Fruit fly (Drosophila melanogaster) whole organism, embryonic: ENCODE measurements around the gene Wee1.

Source experiments
- Bdp1 ChIP-seq: fragments of 200-800 bp; sonication (Bioruptor generic); optimal IDR thresholded peaks from 3 replicates; lab custom pipeline; 2016; ENCODE audit warnings: missing biosample characterization, missing genetic modification characterization
- CG11398 ChIP-seq: fragments of 200-800 bp; sonication (Bioruptor generic); optimal IDR thresholded peaks from 2 replicates; lab custom pipeline; 2016; ENCODE audit warnings: missing biosample characterization, missing genetic modification characterization
- CG12942 ChIP-seq: fragments of 200-800 bp; sonication (Bioruptor generic); optimal IDR thresholded peaks from 3 replicates; lab custom pipeline; 2016; ENCODE audit warnings: missing biosample characterization, missing genetic modification characterization
- CG15269 ChIP-seq: fragments of 200-800 bp; sonication (Bioruptor generic); optimal IDR thresholded peaks from 2 replicates; lab custom pipeline; 2018; ENCODE audit warnings: missing biosample characterization, mild to moderate bottlenecking, missing genetic modification characterization, moderate library complexity
- CG34376 ChIP-seq: fragments of 200-800 bp; sonication (Bioruptor generic); optimal IDR thresholded peaks from 2 replicates; lab custom pipeline; 2018; ENCODE audit warnings: missing biosample characterization, mild to moderate bottlenecking, missing genetic modification characterization
- CG4328 ChIP-seq: fragments of 200-800 bp; sonication (Bioruptor generic); optimal IDR thresholded peaks from 3 replicates; lab custom pipeline; 2017; ENCODE audit warnings: missing biosample characterization, missing genetic modification reagents, missing genetic modification characterization
- CG6791 ChIP-seq: fragments of 200-800 bp; sonication (Bioruptor generic); IDR thresholded peaks from 3 replicates; pipeline ENCODE4 v1.3.6; 2022; ENCODE audit warnings: missing biosample characterization, missing genetic modification characterization; ENCODE audit not compliant: partially characterized antibody
- CG9932 ChIP-seq: fragments of 200-800 bp; sonication (Bioruptor generic); IDR thresholded peaks from 2 replicates; pipeline ENCODE4 v1.3.6; 2022; ENCODE audit warnings: missing biosample characterization, missing genetic modification characterization
- CHES-1-like ChIP-seq: fragments of 200-800 bp; sonication (Bioruptor generic); optimal IDR thresholded peaks from 2 replicates; lab custom pipeline; 2016; ENCODE audit warnings: missing biosample characterization, missing genetic modification characterization
- Chrac-16 ChIP-seq: fragments of 200-800 bp; sonication (Bioruptor generic); optimal IDR thresholded peaks from 3 replicates; lab custom pipeline; 2016; ENCODE audit warnings: missing biosample characterization, missing genetic modification characterization
- CrebB ChIP-seq: fragments of 200-800 bp; sonication (Bioruptor generic); optimal IDR thresholded peaks from 3 replicates; lab custom pipeline; 2018; ENCODE audit warnings: missing biosample characterization, mild to moderate bottlenecking, missing genetic modification characterization
- Deaf1 ChIP-seq: fragments of 200-800 bp; optimal IDR thresholded peaks from 3 replicates; lab custom pipeline; 2019; ENCODE audit warnings: missing biosample characterization, mild to moderate bottlenecking, missing genetic modification characterization, moderate library complexity
- HmgZ ChIP-seq: fragments of 200-800 bp; sonication (Bioruptor generic); optimal IDR thresholded peaks from 2 replicates; lab custom pipeline; 2018; ENCODE audit warnings: missing biosample characterization, mild to moderate bottlenecking, missing genetic modification characterization
- Hr78 ChIP-seq, 2 experiments: fragments of 200-800 bp in 1 of 2; fragments of >200 bp in 1 of 2; sonication (Bioruptor generic) in 1 of 2; optimal IDR thresholded peaks; 2 replicates each; lab custom pipeline; 2017 to 2019; ENCODE audit warnings: missing biosample characterization in 2 of 2, missing genetic modification characterization in 2 of 2, mild to moderate bottlenecking in 1 of 2, moderate library complexity in 1 of 2
- Med ChIP-seq: fragments of 200-800 bp; sonication (Bioruptor generic); peaks from one replicate; lab custom pipeline; 2016; ENCODE audit warnings: missing biosample characterization, missing genetic modification characterization, mild to moderate bottlenecking, inconsistent platforms, moderate library complexity
- Mrtf ChIP-seq: fragments of 200-800 bp; sonication (Bioruptor generic); IDR thresholded peaks from 3 replicates; pipeline ENCODE4 v1.3.6; 2022; ENCODE audit warnings: missing biosample characterization, missing genetic modification characterization
- Pdp1 ChIP-seq, 2 experiments: fragments of 200-800 bp; sonication (Bioruptor generic); optimal IDR thresholded peaks; 3 replicates each; lab custom pipeline; 2016; ENCODE audit warnings: missing biosample characterization in 2 of 2, missing genetic modification characterization in 2 of 2, mild to moderate bottlenecking in 1 of 2, moderate library complexity in 1 of 2
- Rfx ChIP-seq: fragments of 200-800 bp; sonication (Bioruptor generic); IDR thresholded peaks from 2 replicates; pipeline ENCODE4 v1.3.6; 2022; ENCODE audit warnings: missing biosample characterization, missing genetic modification characterization
- Trl ChIP-seq, 3 experiments: fragments of >200 bp in 2 of 3; fragments of 200-800 bp in 1 of 3; sonication (Bioruptor generic) in 1 of 3; optimal IDR thresholded peaks; 2 replicates in 1 of 3; 3 replicates in 2 of 3; lab custom pipeline; 2016 to 2017; ENCODE audit warnings: missing biosample characterization in 1 of 3, missing genetic modification characterization in 1 of 3
- abd-A ChIP-seq: fragments of 200-800 bp; sonication (Bioruptor generic); optimal IDR thresholded peaks from 3 replicates; lab custom pipeline; 2019; ENCODE audit warnings: missing biosample characterization, mild to moderate bottlenecking, missing genetic modification characterization, moderate library complexity
- bab2 ChIP-seq: fragments of 200-800 bp; sonication (Bioruptor generic); optimal IDR thresholded peaks from 2 replicates; lab custom pipeline; 2016; ENCODE audit warnings: missing biosample characterization, missing genetic modification characterization
- chinmo ChIP-seq: fragments of 200-800 bp; sonication (Bioruptor generic); IDR thresholded peaks from 4 replicates; pipeline ENCODE4 v1.3.6; 2022; ENCODE audit warnings: missing biosample characterization, missing genetic modification characterization; ENCODE audit not compliant: partially characterized antibody
- dan ChIP-seq: fragments of 200-800 bp; sonication (Bioruptor generic); IDR thresholded peaks from 2 replicates; pipeline ENCODE4 v1.3.6; 2022; ENCODE audit warnings: missing biosample characterization, missing genetic modification characterization
- dysf ChIP-seq: fragments of 200-800 bp; sonication (Bioruptor generic); IDR thresholded peaks from 3 replicates; pipeline ENCODE4 v1.3.6; 2022; ENCODE audit warnings: missing biosample characterization, missing genetic modification characterization
- exex ChIP-seq: fragments of 200-800 bp; sonication (Bioruptor generic); optimal IDR thresholded peaks from 4 replicates; lab custom pipeline; 2018; ENCODE audit warnings: missing biosample characterization, mild to moderate bottlenecking, missing genetic modification characterization, moderate library complexity
- lab ChIP-seq: fragments of 200-800 bp; sonication (Bioruptor generic); optimal IDR thresholded peaks from 3 replicates; lab custom pipeline; 2017; ENCODE audit warnings: missing biosample characterization, missing genetic modification characterization, mild to moderate bottlenecking, moderate library complexity, missing genetic modification reagents
- mam ChIP-seq: fragments of 200-800 bp; sonication (Bioruptor generic); optimal IDR thresholded peaks from 3 replicates; lab custom pipeline; 2016; ENCODE audit warnings: missing biosample characterization, missing genetic modification characterization
- pb ChIP-seq: fragments of 200-800 bp; sonication (Bioruptor generic); optimal IDR thresholded peaks from 3 replicates; lab custom pipeline; 2016; ENCODE audit warnings: missing biosample characterization, missing genetic modification characterization
- repo ChIP-seq: fragments of 200-800 bp; sonication (Bioruptor generic); optimal IDR thresholded peaks from 2 replicates; lab custom pipeline; 2016; ENCODE audit warnings: missing biosample characterization, missing genetic modification characterization
- sug ChIP-seq: fragments of 200-800 bp; optimal IDR thresholded peaks from 2 replicates; lab custom pipeline; 2019; ENCODE audit warnings: missing biosample characterization, mild to moderate bottlenecking, missing genetic modification characterization, moderate library complexity
- tio ChIP-seq: fragments of 200-800 bp; sonication (Bioruptor generic); optimal IDR thresholded peaks from 2 replicates; lab custom pipeline; 2017; ENCODE audit warnings: missing biosample characterization, missing genetic modification characterization, inconsistent platforms
- z ChIP-seq: fragments of 200-800 bp; sonication (Bioruptor generic); IDR thresholded peaks from 3 replicates; pipeline ENCODE4 v1.3.6; 2022; ENCODE audit warnings: missing biosample characterization, missing genetic modification characterization

The Wee1 gene

dm6 chr2L:6874526-6875198, 39.3 kb downstream of the Wee1 start, which contains the start of gene Nlg2 (continued):
- TF ChIP-seq Med (GFP tag; lab: Kevin White, UChicago): peak; percentile 31
- TF ChIP-seq CG4328 (GFP tag; lab: Kevin White, UChicago): peak; percentile 47

dm6 chr2L:6874006-6874405, 39.9 kb downstream of the Wee1 start:
- no peak for TF ChIP-seq tio (GFP tag; lab: Kevin White, UChicago)
- TF ChIP-seq dan (GFP tag; lab: Robert Waterston, UW): no peak
- no peak for TF ChIP-seq HmgZ (tag; lab: Kevin White, UChicago)
- TF ChIP-seq Trl (optimal IDR thresholded peaks at IDR 0.05; lab: Kevin White, UChicago): peak in 1 of 2 experiments; percentile 65
- TF ChIP-seq Trl (GFP tag; optimal IDR thresholded peaks at IDR 0.05; lab: Kevin White, UChicago): no peak
- TF ChIP-seq pb (GFP tag; lab: Kevin White, UChicago): no peak
- TF ChIP-seq Bdp1: no peak
- TF ChIP-seq Rfx (GFP tag; lab: Robert Waterston, UW): no peak
- TF ChIP-seq Deaf1 (tag; lab: Kevin White, UChicago): peak; percentile 89
- TF ChIP-seq repo (GFP tag; lab: Kevin White, UChicago): no peak
- no peak for TF ChIP-seq CG15269 (tag; lab: Kevin White, UChicago)
- TF ChIP-seq CG6791 (GFP tag; lab: Robert Waterston, UW): no peak
- TF ChIP-seq dysf (GFP tag; lab: Robert Waterston, UW): no peak
- no peak for TF ChIP-seq Chrac-16 (GFP tag; lab: Kevin White, UChicago)
- no peak for TF ChIP-seq CHES-1-like (GFP tag; lab: Kevin White, UChicago)
- TF ChIP-seq Hr78 (GFP tag; optimal IDR thresholded peaks at IDR 0.05; lab: Kevin White, UChicago): no peak
- TF ChIP-seq CG11398 (GFP tag; lab: Kevin White, UChicago): no peak
- TF ChIP-seq abd-A (tag; lab: Kevin White, UChicago): peak; percentile 59

- TF ChIP-seq chinmo (0 out of 4 replicates have a peak, but pooled peaks have one; percentile 13), exex (tag; lab: Kevin White, UChicago) (peak; percentile 93), bab2 (GFP tag; lab: Kevin White, UChicago) (no peak), lab (GFP tag; lab: Kevin White, UChicago) (peak; percentile 75), CG12942 (GFP tag; lab: Kevin White, UChicago) (no peak), CrebB (tag; lab: Kevin White, UChicago) (no peak), Mrtf (no peak), CG34376 (GFP tag; lab: Kevin White, UChicago) (peak; percentile 44), CG9932 (no peak), sug (peak; percentile 32), Pdp1 (GFP tag; optimal IDR thresholded peaks at IDR 0.05; lab: Kevin White, UChicago) (peak in 1 of 2 experiments; percentile 1), mam (GFP tag; lab: Kevin White, UChicago) (no peak)
These were observed 43.2 kb downstream of the Wee1 start for dm6 chr2L:6870777-6871176.

dm6 chr2L:6870289-6870688, 43.6 kb downstream of the Wee1 start, which contains the start of gene Nha1:
TSS of gene Nha1 (minus strand) at chr2L:6870389.
- TF ChIP-seq z: no peak
- TF ChIP-seq Trl (optimal IDR thresholded peaks at IDR 0.05; lab: Kevin White, UChicago): peak in 1 of 2 experiments; percentile 16
- no peak for TF ChIP-seq Trl (GFP tag; optimal IDR thresholded peaks at IDR 0.05; lab: Kevin White, UChicago)
